Fruit fly (Drosophila melanogaster): ENCODE results near the gene CG17776.

The CG17776 gene

dm6 chrX:2197414-2198271, 13.1 kb downstream of the CG17776 start:
- TF ChIP-seq zf30C (GFP tag; optimal IDR thresholded peaks at IDR 0.05) (no peak), CG18011 (GFP tag; optimal IDR thresholded peaks at IDR 0.05) (no peak), CG9215 (GFP tag; IDR thresholded peaks at IDR 0.05) (no peak), Mrtf (GFP tag; IDR thresholded peaks at IDR 0.05) (no peak), sug (tag; optimal IDR thresholded peaks at IDR 0.05) (peak; percentile 93), emc (GFP tag; optimal IDR thresholded peaks at IDR 0.05) (no peak), Mad (GFP tag; optimal IDR thresholded peaks at IDR 0.05) (no peak), CG3847 (GFP tag; IDR thresholded peaks at IDR 0.05) (no peak), CG11695 (GFP tag; IDR thresholded peaks at IDR 0.05) (no peak), Adf1 (GFP tag; IDR thresholded peaks at IDR 0.05) (no peak), CTCF (GFP tag; optimal IDR thresholded peaks at IDR 0.05) (no peak), repo (GFP tag; optimal IDR thresholded peaks at IDR 0.05) (no peak), dpn (GFP tag; optimal IDR thresholded peaks at IDR 0.05) (no peak), z (GFP tag; IDR thresholded peaks at IDR 0.05) (no peak), CG34224 (GFP tag; IDR thresholded peaks at IDR 0.05; ENCODE audit: partially characterized antibody) (no peak), Chrac-16 (GFP tag; optimal IDR thresholded peaks at IDR 0.05) (no peak), Drgx (GFP tag; IDR thresholded peaks at IDR 0.05) (no peak), ewg (GFP tag; optimal IDR thresholded peaks at IDR 0.05) (no peak), Med (GFP tag) (peak; percentile 29), gsb-n (tag; optimal IDR thresholded peaks at IDR 0.05) (no peak), chinmo (GFP tag; IDR thresholded peaks at IDR 0.05; ENCODE audit: partially characterized antibody) (no peak), CG8388 (GFP tag; optimal IDR thresholded peaks at IDR 0.05) (no peak), gem (tag; optimal IDR thresholded peaks at IDR 0.05) (peak; percentile 2), CG34376 (GFP tag; optimal IDR thresholded peaks at IDR 0.05) (peak; percentile 22), Blimp-1 (GFP tag; optimal IDR thresholded peaks at IDR 0.05) (no peak), hth (optimal IDR thresholded peaks at IDR 0.05) (no peak), CG13123 (GFP tag; optimal IDR thresholded peaks at IDR 0.05) (no peak), h (optimal IDR thresholded peaks at IDR 0.05) (no peak), CG1024 (GFP tag; IDR thresholded peaks at IDR 0.05) (no peak), CG4820 (GFP tag; optimal IDR thresholded peaks at IDR 0.05) (peak; percentile 7), fd96Cb (tag; optimal IDR thresholded peaks at IDR 0.05) (no peak), br (optimal IDR thresholded peaks at IDR 0.05) (no peak), Kr (GFP tag; optimal IDR thresholded peaks at IDR 0.05) (no peak)

- peak; percentile 1 for TF ChIP-seq cwo (GFP tag; optimal IDR thresholded peaks at IDR 0.05)
- TF ChIP-seq Dp (GFP tag; optimal IDR thresholded peaks at IDR 0.05): no peak
Measured at dm6 chrX:2198272-2198571, 13.7 kb downstream of the CG17776 start.

dm6 chrX:2199303-2199702, 14.8 kb downstream of the CG17776 start:
- TF ChIP-seq Hey (tag; optimal IDR thresholded peaks at IDR 0.05): peak; percentile 62
- TF ChIP-seq mirr (GFP tag; optimal IDR thresholded peaks at IDR 0.05): peak; percentile 16
- TF ChIP-seq NC2α (GFP tag; optimal IDR thresholded peaks at IDR 0.05): no peak
- peak; percentile 8 for TF ChIP-seq HmgZ (tag; optimal IDR thresholded peaks at IDR 0.05)
- no peak for TF ChIP-seq tx (GFP tag; optimal IDR thresholded peaks at IDR 0.05)
- no peak for TF ChIP-seq CG16815 (GFP tag; optimal IDR thresholded peaks at IDR 0.05)
- TF ChIP-seq Med (GFP tag): peak; percentile 12
- no peak for TF ChIP-seq pan (optimal IDR thresholded peaks at IDR 0.05)
- TF ChIP-seq pan (GFP tag; optimal IDR thresholded peaks at IDR 0.05 in 1 of 2, IDR thresholded peaks at IDR 0.05 in 1 of 2): no peak
- TF ChIP-seq CG4707 (GFP tag; optimal IDR thresholded peaks at IDR 0.05): no peak
- no peak for TF ChIP-seq CTCF (GFP tag; optimal IDR thresholded peaks at IDR 0.05)
- no peak for TF ChIP-seq stwl (tag; optimal IDR thresholded peaks at IDR 0.05)
- no peak for TF ChIP-seq HLHmδ (GFP tag; optimal IDR thresholded peaks at IDR 0.05)
- peak; percentile 46; the same call in 1 of the 3 replicates for TF ChIP-seq vnd (GFP tag; IDR thresholded peaks at IDR 0.05; ENCODE audit: partially characterized antibody)
- peak; percentile 98 for TF ChIP-seq grn (GFP tag; optimal IDR thresholded peaks at IDR 0.05)
- peak; percentile 99 for TF ChIP-seq exex (tag; optimal IDR thresholded peaks at IDR 0.05)
- peak; percentile 90 for TF ChIP-seq CG34376 (GFP tag; optimal IDR thresholded peaks at IDR 0.05)
- no peak for TF ChIP-seq CG32767 (GFP tag; IDR thresholded peaks at IDR 0.05)
- no peak for TF ChIP-seq Asciz (GFP tag; optimal IDR thresholded peaks at IDR 0.05)
